Worm (Caenorhabditis elegans) whole organism, mixed stage, embryonic: ENCODE results near the gene C33D9.10.

Experiments
- M03D4.4 ChIP-seq: sonication (generic microtip); optimal IDR thresholded peaks from 2 replicates; lab custom pipeline; 2017; ENCODE audit warnings: mild to moderate bottlenecking, missing genetic modification characterization, missing compliant biosample characterization
- bed-3 ChIP-seq: fragments of 200-800 bp; sonication (Bioruptor generic); optimal IDR thresholded peaks from 3 replicates; lab custom pipeline; 2018; ENCODE audit warnings: mild to moderate bottlenecking, missing genetic modification characterization, moderate library complexity, missing compliant biosample characterization
- blmp-1 ChIP-seq: fragments of 150-350 bp; optimal IDR thresholded peaks from 2 replicates; lab custom pipeline; 2014; ENCODE audit warnings: missing biosample characterization, missing genetic modification characterization
- ceh-39 ChIP-seq: fragments of 150-350 bp; optimal IDR thresholded peaks from 2 replicates; lab custom pipeline; 2014; ENCODE audit warnings: missing biosample characterization, missing genetic modification characterization
- ceh-43 ChIP-seq: fragments of 200-800 bp; sonication (Bioruptor generic); optimal IDR thresholded peaks from 2 replicates; lab custom pipeline; 2018; ENCODE audit warnings: mild to moderate bottlenecking, missing genetic modification characterization, moderate library complexity, missing compliant biosample characterization
- ceh-83 ChIP-seq: fragments of 200-800 bp; sonication (Bioruptor generic); optimal IDR thresholded peaks from 2 replicates; lab custom pipeline; 2018; ENCODE audit warnings: mild to moderate bottlenecking, missing genetic modification characterization, missing compliant biosample characterization
- ces-1 ChIP-seq: fragments of 150-350 bp; optimal IDR thresholded peaks from 2 replicates; lab custom pipeline; 2014; ENCODE audit warnings: missing biosample characterization, missing genetic modification reagents, missing genetic modification characterization
- cnd-1 ChIP-seq: fragments of 200-800 bp; sonication (Bioruptor generic); optimal IDR thresholded peaks from 2 replicates; lab custom pipeline; 2018; ENCODE audit warnings: mild to moderate bottlenecking, missing genetic modification characterization, missing compliant biosample characterization
- drap-1 ChIP-seq: fragments of 200-800 bp; sonication (Bioruptor generic); optimal IDR thresholded peaks from 3 replicates; lab custom pipeline; 2018; ENCODE audit warnings: mild to moderate bottlenecking, missing genetic modification characterization, missing compliant biosample characterization
- elt-3 ChIP-seq: fragments of 150-350 bp; optimal IDR thresholded peaks from 2 replicates; lab custom pipeline; 2014; ENCODE audit warnings: missing biosample characterization, missing genetic modification characterization
- flh-1 ChIP-seq: fragments of 200-800 bp; sonication (Bioruptor generic); optimal IDR thresholded peaks from 2 replicates; lab custom pipeline; 2018; ENCODE audit warnings: mild to moderate bottlenecking, missing genetic modification characterization, moderate library complexity, missing compliant biosample characterization
- hlh-1 ChIP-seq: fragments of 150-350 bp; optimal IDR thresholded peaks from 2 replicates; lab custom pipeline; 2014; ENCODE audit warnings: missing biosample characterization, missing genetic modification reagents, missing genetic modification characterization
- lin-13 ChIP-seq: fragments of 150-350 bp; optimal IDR thresholded peaks from 2 replicates; lab custom pipeline; 2014; ENCODE audit warnings: missing biosample characterization, missing genetic modification characterization
- lin-32 ChIP-seq: fragments of 200-800 bp; sonication (Bioruptor generic); optimal IDR thresholded peaks from 2 replicates; lab custom pipeline; 2018; ENCODE audit warnings: mild to moderate bottlenecking, missing genetic modification characterization, missing compliant biosample characterization
- lsy-2 ChIP-seq: fragments of 150-350 bp; optimal IDR thresholded peaks from 2 replicates; lab custom pipeline; 2014; ENCODE audit warnings: missing biosample characterization, missing genetic modification characterization
- mep-1 ChIP-seq: fragments of 150-350 bp; optimal IDR thresholded peaks from 2 replicates; lab custom pipeline; 2017; ENCODE audit warnings: missing biosample characterization, missing genetic modification reagents, missing genetic modification characterization, inconsistent platforms
- mls-2 ChIP-seq: sonication (generic microtip); optimal IDR thresholded peaks from 2 replicates; lab custom pipeline; 2016; ENCODE audit warnings: mild to moderate bottlenecking, missing genetic modification characterization, moderate library complexity, missing compliant biosample characterization
- nhr-12 ChIP-seq: fragments of 150-350 bp; optimal IDR thresholded peaks from 2 replicates; lab custom pipeline; 2014; ENCODE audit warnings: missing biosample characterization, missing genetic modification characterization
- nhr-2 ChIP-seq: fragments of 150-350 bp; optimal IDR thresholded peaks from 2 replicates; lab custom pipeline; 2014; ENCODE audit warnings: missing biosample characterization, missing genetic modification characterization
- nhr-237 ChIP-seq: fragments of 150-350 bp; optimal IDR thresholded peaks from 2 replicates; lab custom pipeline; 2014; ENCODE audit warnings: missing biosample characterization, missing genetic modification characterization
- nhr-28 ChIP-seq: fragments of 150-350 bp; optimal IDR thresholded peaks from 2 replicates; lab custom pipeline; 2014; ENCODE audit warnings: missing biosample characterization, missing genetic modification characterization
- nhr-76 ChIP-seq: sonication (generic microtip); optimal IDR thresholded peaks from 2 replicates; lab custom pipeline; 2017; ENCODE audit warnings: missing biosample characterization, missing genetic modification characterization
- pha-4 ChIP-seq: fragments of 150-350 bp; optimal IDR thresholded peaks from 2 replicates; lab custom pipeline; 2018; ENCODE audit warnings: missing biosample characterization, missing genetic modification reagents, missing genetic modification characterization
- sem-2 ChIP-seq: fragments of 200-800 bp; sonication (Bioruptor generic); optimal IDR thresholded peaks from 2 replicates; lab custom pipeline; 2018; ENCODE audit warnings: mild to moderate bottlenecking, missing genetic modification characterization, missing compliant biosample characterization
- snpc-4 ChIP-seq: fragments of 150-350 bp; optimal IDR thresholded peaks from 2 replicates; lab custom pipeline; 2014; ENCODE audit warnings: missing biosample characterization, missing genetic modification characterization
- sptf-1 ChIP-seq: sonication (generic microtip); optimal IDR thresholded peaks from 2 replicates; lab custom pipeline; 2017; ENCODE audit warnings: mild to moderate bottlenecking, missing genetic modification characterization, moderate library complexity, missing compliant biosample characterization
- tbx-8 ChIP-seq: fragments of 200-800 bp; sonication (Bioruptor generic); optimal IDR thresholded peaks from 2 replicates; lab custom pipeline; 2018; ENCODE audit warnings: mild to moderate bottlenecking, missing genetic modification characterization, moderate library complexity, missing compliant biosample characterization
- unc-120 ChIP-seq: sonication (generic microtip); optimal IDR thresholded peaks from 2 replicates; lab custom pipeline; 2017; ENCODE audit warnings: missing genetic modification characterization, missing compliant biosample characterization; ENCODE audit not compliant: poor library complexity, severe bottlenecking
- unc-39 ChIP-seq: fragments of 150-350 bp; optimal IDR thresholded peaks from 2 replicates; lab custom pipeline; 2014; ENCODE audit warnings: missing biosample characterization, missing genetic modification characterization
- unc-62 ChIP-seq: fragments of 150-350 bp; optimal IDR thresholded peaks from 2 replicates; lab custom pipeline; 2014; ENCODE audit warnings: missing biosample characterization, missing genetic modification reagents, missing genetic modification characterization
- ztf-11 ChIP-seq: fragments of 150-350 bp; optimal IDR thresholded peaks from 2 replicates; lab custom pipeline; 2014; ENCODE audit warnings: missing biosample characterization, missing genetic modification characterization

C33D9.10 gene

ce11 chrIV:8815162-8815561 is 27.2 kb upstream of the C33D9.10 start:
- TF ChIP-seq nhr-28 = no peak
- TF ChIP-seq lin-32 (GFP tag; lab: Kevin White, UChicago) = no peak
- TF ChIP-seq flh-1 (GFP tag; lab: Kevin White, UChicago) = no peak
- TF ChIP-seq pha-4 = no peak
- no peak for TF ChIP-seq nhr-237 (tag; lab: Kevin White, UChicago)
- no peak for TF ChIP-seq ces-1 (GFP tag; lab: Kevin White, UChicago)
- TF ChIP-seq, all 35 proteins: peak for 0

ce11 chrIV:8813614-8814013 is 25.7 kb upstream of the C33D9.10 start, which contains the start of gene exc-5:
Gene exc-5, minus strand, starts transcription at chrIV:8813670.
- no peak for TF ChIP-seq ceh-83 (GFP tag; lab: Kevin White, UChicago)
- peak; percentile 11 for TF ChIP-seq unc-62 (GFP tag; lab: Kevin White, UChicago)
- peak; percentile 87 for TF ChIP-seq hlh-1 (tag; lab: Kevin White, UChicago)
- TF ChIP-seq nhr-76 (tag; lab: Kevin White, UChicago) = no peak
- TF ChIP-seq unc-120 (tag; lab: Kevin White, UChicago) = peak; percentile 59

ce11 chrIV:8807327-8807726 is 19.4 kb upstream of the C33D9.10 start:
- no peak for TF ChIP-seq ces-1 (GFP tag; lab: Kevin White, UChicago)
- TF ChIP-seq mls-2 (tag; lab: Kevin White, UChicago) = no peak
- no peak for TF ChIP-seq flh-1 (GFP tag; lab: Kevin White, UChicago)
- no peak for TF ChIP-seq pha-4
- no peak for TF ChIP-seq ceh-83 (GFP tag; lab: Kevin White, UChicago)
- no peak for TF ChIP-seq sem-2 (GFP tag; lab: Kevin White, UChicago)
- TF ChIP-seq M03D4.4 (tag; lab: Kevin White, UChicago) = no peak
- no peak for TF ChIP-seq unc-39 (tag; lab: Kevin White, UChicago)
- TF ChIP-seq bed-3 = no peak
- no peak for TF ChIP-seq snpc-4
- no peak for TF ChIP-seq unc-120 (tag; lab: Kevin White, UChicago)
- no peak for TF ChIP-seq hlh-1 (tag; lab: Kevin White, UChicago)
- no peak for TF ChIP-seq nhr-237 (tag; lab: Kevin White, UChicago)
- no peak for TF ChIP-seq ceh-43
- no peak for TF ChIP-seq cnd-1 (tag; lab: Kevin White, UChicago)

ce11 chrIV:8798255-8798654 is 10.3 kb upstream of the C33D9.10 start, which contains the start of gene clec-182:
Gene clec-182, minus strand, starts transcription at chrIV:8798355.
- TF ChIP-seq hlh-1 (tag; lab: Kevin White, UChicago) (no peak), drap-1 (GFP tag; lab: Kevin White, UChicago) (no peak), lsy-2 (no peak), lin-13 (tag; lab: Kevin White, UChicago) (no peak), nhr-2 (tag; lab: Kevin White, UChicago) (no peak), pha-4 (no peak), sptf-1 (tag; lab: Kevin White, UChicago) (no peak), unc-39 (tag; lab: Kevin White, UChicago) (no peak), elt-3 (tag; lab: Kevin White, UChicago) (no peak)

ce11 chrIV:8796246-8796645 is 8.3 kb upstream of the C33D9.10 start:
- TF ChIP-seq nhr-2 (tag; lab: Kevin White, UChicago) (no peak), ces-1 (GFP tag; lab: Kevin White, UChicago) (peak; percentile 50)
- TF ChIP-seq, all 35 proteins: peak for 1

- TF ChIP-seq ceh-83 (GFP tag; lab: Kevin White, UChicago) (peak; percentile 52), nhr-237 (tag; lab: Kevin White, UChicago) (no peak), nhr-12 (tag; lab: Kevin White, UChicago) (no peak), tbx-8 (GFP tag; lab: Kevin White, UChicago) (no peak), nhr-28 (no peak), lin-13 (tag; lab: Kevin White, UChicago) (no peak), bed-3 (no peak), sptf-1 (tag; lab: Kevin White, UChicago) (peak; percentile 35), unc-120 (tag; lab: Kevin White, UChicago) (peak; percentile 18), ceh-39 (tag; lab: Kevin White, UChicago) (no peak), blmp-1 (tag; lab: Kevin White, UChicago) (no peak), lsy-2 (no peak), nhr-76 (tag; lab: Kevin White, UChicago) (no peak), ztf-11 (tag; lab: Kevin White, UChicago) (no peak), hlh-1 (tag; lab: Kevin White, UChicago) (no peak), flh-1 (GFP tag; lab: Kevin White, UChicago) (no peak), drap-1 (GFP tag; lab: Kevin White, UChicago) (no peak), cnd-1 (tag; lab: Kevin White, UChicago) (no peak), ces-1 (GFP tag; lab: Kevin White, UChicago) (no peak), lin-32 (GFP tag; lab: Kevin White, UChicago) (no peak), mep-1 (tag; lab: Kevin White, UChicago) (no peak)
- TF ChIP-seq, all 35 proteins: peak for 3
Observed at ce11 chrIV:8794895-8795665, 7.1 kb upstream of the C33D9.10 start.
